Worm (Caenorhabditis elegans): Measurements from ENCODE around the gene W06G6.11.

ce11 chrV:16628991-16629390 lies 20.1 kb downstream of the W06G6.11 start, which contains the start of gene W06G6.2:
- TF ChIP-seq eor-1 (tag; optimal IDR thresholded peaks at IDR 0.05) (no peak), ztf-4 (tag; optimal IDR thresholded peaks at IDR 0.05) (no peak), pqm-1 (tag; optimal IDR thresholded peaks at IDR 0.05) (no peak), unc-62 (GFP tag; optimal IDR thresholded peaks at IDR 0.05) (no peak), unc-39 (tag; optimal IDR thresholded peaks at IDR 0.05) (no peak), nhr-76 (tag; optimal IDR thresholded peaks at IDR 0.05) (no peak)
